Fruit fly (Drosophila melanogaster) whole organism, adult: ENCODE measurements around the gene onecut.

Experiments
- CG5204 ChIP-seq: fragments of 200-800 bp; sonication (Bioruptor generic); optimal IDR thresholded peaks from 2 replicates; lab custom pipeline; 2016; ENCODE audit warnings: missing biosample characterization, missing genetic modification characterization
- CG7045 ChIP-seq: fragments of 200-800 bp; sonication (Bioruptor generic); optimal IDR thresholded peaks from 2 replicates; lab custom pipeline; 2017; ENCODE audit warnings: missing biosample characterization, mild to moderate bottlenecking, missing genetic modification characterization
- CG7101 ChIP-seq: fragments of 200-800 bp; sonication (Bioruptor generic); optimal IDR thresholded peaks from 2 replicates; lab custom pipeline; 2018; ENCODE audit warnings: missing biosample characterization, mild to moderate bottlenecking, missing genetic modification characterization, moderate library complexity
- Mnt ChIP-seq: fragments of 200-800 bp; sonication (Bioruptor generic); optimal IDR thresholded peaks from 2 replicates; lab custom pipeline; 2016; ENCODE audit warnings: missing biosample characterization, mild to moderate bottlenecking, missing genetic modification characterization
- bab1 ChIP-seq: fragments of 200-800 bp; sonication (Bioruptor generic); optimal IDR thresholded peaks from 3 replicates; lab custom pipeline; 2019; ENCODE audit warnings: missing biosample characterization, mild to moderate bottlenecking, missing genetic modification characterization, moderate library complexity
- cnc ChIP-seq, 2 experiments: fragments of >200 bp; optimal IDR thresholded peaks; 2 replicates each; lab custom pipeline; 2017
- kay ChIP-seq: fragments of 200-800 bp; sonication (Bioruptor generic); peaks from one replicate; lab custom pipeline; 2016; ENCODE audit warnings: missing biosample characterization, missing genetic modification characterization, borderline replicate concordance
- ovo ChIP-seq: fragments of 200-800 bp; sonication (Bioruptor generic); optimal IDR thresholded peaks from 2 replicates; lab custom pipeline; 2016; ENCODE audit warnings: missing biosample characterization, missing genetic modification characterization
- toe ChIP-seq: fragments of 200-800 bp; sonication (Bioruptor generic); optimal IDR thresholded peaks from 2 replicates; lab custom pipeline; 2016; ENCODE audit warnings: missing biosample characterization, missing genetic modification characterization

- TF ChIP-seq ovo (GFP tag; lab: Kevin White, UChicago), result no peak
- no peak for TF ChIP-seq toe (GFP tag; lab: Kevin White, UChicago)
- TF ChIP-seq kay (GFP tag; lab: Kevin White, UChicago), result no peak
- TF ChIP-seq CG7045 (GFP tag; lab: Kevin White, UChicago), result no peak
- TF ChIP-seq bab1 (GFP tag; lab: Kevin White, UChicago), result peak; percentile 53
- TF ChIP-seq CG7101 (tag; lab: Kevin White, UChicago), result peak; percentile 23
- TF ChIP-seq CG5204 (GFP tag; lab: Kevin White, UChicago), result no peak
- no peak for TF ChIP-seq cnc (optimal IDR thresholded peaks at IDR 0.05; lab: Kevin White, UChicago)
- no peak for TF ChIP-seq Mnt (GFP tag; lab: Kevin White, UChicago)
These were observed 49.6 kb downstream of the onecut start, which contains the start of gene Pur-alpha for dm6 chr4:557879-558202.
